Fruit fly (Drosophila melanogaster): Measurements from ENCODE around the gene CG15152.

DNA sequence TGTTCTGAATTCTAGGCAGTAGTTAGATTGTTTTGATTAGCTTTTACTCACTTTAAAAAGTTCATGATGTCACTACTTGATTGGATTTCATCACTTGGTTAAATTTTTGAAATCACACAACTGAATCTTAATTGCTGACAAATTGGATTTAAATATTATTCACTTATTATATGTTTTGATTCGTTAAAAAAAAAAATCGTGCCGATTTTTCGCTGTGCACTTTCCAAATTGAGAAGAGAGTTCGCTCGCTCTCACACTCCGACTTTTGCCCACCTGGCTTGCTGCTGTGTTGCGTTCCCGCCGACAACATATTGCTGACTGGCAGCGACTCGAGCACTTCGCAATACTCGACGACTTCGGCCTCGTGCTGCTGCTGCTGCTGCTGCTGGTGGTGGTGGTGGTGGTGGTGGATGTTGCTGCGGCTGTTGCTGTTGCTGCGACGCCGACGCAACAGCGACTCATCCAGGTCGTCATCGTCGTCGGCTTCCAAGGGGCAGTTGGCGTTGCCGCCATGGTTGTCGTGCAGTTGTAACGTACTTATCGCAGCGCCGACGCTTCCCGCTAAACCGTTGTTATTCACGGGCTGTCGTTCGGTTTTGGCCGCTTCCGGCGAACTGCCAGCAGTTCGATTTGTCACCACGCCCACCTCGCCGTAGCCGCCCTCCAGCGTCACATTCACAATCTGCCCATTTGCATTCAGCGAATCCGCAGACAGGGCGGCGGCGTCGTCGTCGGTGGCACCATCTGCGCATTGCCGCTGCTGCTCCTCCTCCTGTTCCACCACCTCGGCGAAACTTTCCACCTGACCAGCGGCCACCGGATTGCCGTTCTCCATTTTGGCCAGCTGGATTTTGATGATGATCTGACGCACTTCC, 27.4 kb downstream of the CG15152 start:
- TF ChIP-seq CG8478 (optimal IDR thresholded peaks at IDR 0.05) (no peak), CTCF (optimal IDR thresholded peaks at IDR 0.05) (no peak)
